Fruit fly (Drosophila melanogaster): ENCODE measurements around the gene Tango1.

DNA sequence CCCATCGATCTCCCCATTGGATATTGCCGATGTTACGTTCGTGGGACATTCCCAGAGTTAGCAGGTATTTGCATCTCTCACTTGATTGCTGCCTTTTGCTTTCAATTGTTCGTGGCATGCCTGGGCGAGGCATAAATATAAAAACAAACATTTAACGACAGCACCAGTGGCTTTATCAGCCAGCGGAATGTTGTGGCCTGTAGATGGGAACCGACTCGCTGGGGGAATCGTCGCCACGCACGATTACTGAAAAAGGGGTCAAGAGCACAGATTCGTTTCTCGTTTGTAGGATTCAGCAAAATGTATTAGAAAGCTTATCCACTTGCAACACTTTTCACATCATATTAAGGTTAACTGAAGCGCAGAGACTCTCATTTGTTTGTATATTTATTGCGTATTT, 22.2 kb downstream of the Tango1 start:
- no peak for TF ChIP-seq CG11294 (GFP tag; IDR thresholded peaks at IDR 0.05)
- TF ChIP-seq Blimp-1 (GFP tag; optimal IDR thresholded peaks at IDR 0.05) = no peak
